Fruit fly (Drosophila melanogaster) whole organism, wandering third instar larva: ENCODE results near the gene synr.

Source experiments
- Abd-B ChIP-seq: fragments of >200 bp; optimal IDR thresholded peaks from 2 replicates; lab custom pipeline; 2017; ENCODE audit warnings: missing biosample characterization, missing genetic modification characterization
- Dfd ChIP-seq: fragments of >200 bp; optimal IDR thresholded peaks from 2 replicates; lab custom pipeline; 2017; ENCODE audit warnings: missing biosample characterization, missing genetic modification characterization
- GATAd ChIP-seq: sonication (Bioruptor generic); optimal IDR thresholded peaks from 2 replicates; lab custom pipeline; 2016; ENCODE audit warnings: missing biosample characterization, missing genetic modification characterization
- Jra ChIP-seq: sonication (Bioruptor generic); optimal IDR thresholded peaks from 2 replicates; lab custom pipeline; 2016; ENCODE audit warnings: missing biosample characterization, missing genetic modification characterization
- Mio ChIP-seq: sonication (Bioruptor generic); optimal IDR thresholded peaks from 2 replicates; lab custom pipeline; 2016; ENCODE audit warnings: missing biosample characterization, missing genetic modification characterization
- Myc ChIP-seq: fragments of >200 bp; optimal IDR thresholded peaks from 2 replicates; lab custom pipeline; 2017
- OdsH ChIP-seq: fragments of 200-800 bp; sonication (Bioruptor generic); optimal IDR thresholded peaks from 2 replicates; lab custom pipeline; 2016; ENCODE audit warnings: missing biosample characterization, mild to moderate bottlenecking, missing genetic modification characterization
- Rel ChIP-seq, 2 experiments: fragments of 200-800 bp; sonication (Bioruptor generic) in 1 of 2; optimal IDR thresholded peaks; 2 replicates in 1 of 2; 3 replicates in 1 of 2; lab custom pipeline; 2016 to 2019; ENCODE audit warnings: mild to moderate bottlenecking in 2 of 2, missing biosample characterization in 2 of 2, missing genetic modification characterization in 2 of 2, moderate library complexity in 1 of 2
- Sp1 ChIP-seq: fragments of 200-800 bp; sonication (Bioruptor generic); optimal IDR thresholded peaks from 3 replicates; lab custom pipeline; 2019; ENCODE audit warnings: missing biosample characterization, mild to moderate bottlenecking, missing genetic modification characterization, moderate library complexity
- br ChIP-seq: fragments of 200-800 bp; sonication (Bioruptor generic); optimal IDR thresholded peaks from 2 replicates; lab custom pipeline; 2016; ENCODE audit warnings: missing biosample characterization, missing genetic modification characterization
- h ChIP-seq: fragments of 200-800 bp; sonication (Bioruptor generic); optimal IDR thresholded peaks from 3 replicates; lab custom pipeline; 2016; ENCODE audit warnings: missing biosample characterization, mild to moderate bottlenecking, missing genetic modification characterization
- pan ChIP-seq: fragments of >200 bp; optimal IDR thresholded peaks from 2 replicates; lab custom pipeline; 2017
- woc ChIP-seq: sonication (Bioruptor generic); optimal IDR thresholded peaks from 2 replicates; lab custom pipeline; 2016; ENCODE audit warnings: missing biosample characterization, mild to moderate bottlenecking, missing genetic modification characterization

dm6 chr2L:4916738-4917137, 25.8 kb upstream of the synr start:
- TF ChIP-seq Sp1 (GFP tag; lab: Kevin White, UChicago) = no peak
- TF ChIP-seq OdsH = no peak
- TF ChIP-seq GATAd (GFP tag; lab: Kevin White, UChicago) = no peak
- no peak for TF ChIP-seq pan (lab: Kevin White, UChicago)
- no peak for TF ChIP-seq Abd-B (GFP tag; lab: Kevin White, UChicago)
- TF ChIP-seq Dfd (GFP tag; lab: Kevin White, UChicago) = no peak
- no peak for TF ChIP-seq br
- TF ChIP-seq Myc (lab: Kevin White, UChicago) = no peak
- TF ChIP-seq Rel (GFP tag; optimal IDR thresholded peaks at IDR 0.05; lab: Kevin White, UChicago) = no peak
- no peak for TF ChIP-seq Rel (tag; optimal IDR thresholded peaks at IDR 0.05; lab: Kevin White, UChicago)
- no peak for TF ChIP-seq Jra (GFP tag; lab: Kevin White, UChicago)
- TF ChIP-seq woc (GFP tag; lab: Kevin White, UChicago) = no peak
- TF ChIP-seq h (GFP tag; lab: Kevin White, UChicago) = no peak
- no peak for TF ChIP-seq Mio (GFP tag; lab: Kevin White, UChicago)
